Worm (Caenorhabditis elegans) whole organism, mixed stage, embryonic: ENCODE data around the gene F57C2.4.

Experiments used
- M03D4.4 ChIP-seq: sonication (generic microtip); optimal IDR thresholded peaks from 2 replicates; lab custom pipeline; 2017; ENCODE audit warnings: mild to moderate bottlenecking, missing genetic modification characterization, missing compliant biosample characterization
- blmp-1 ChIP-seq: fragments of 150-350 bp; optimal IDR thresholded peaks from 2 replicates; lab custom pipeline; 2014; ENCODE audit warnings: missing biosample characterization, missing genetic modification characterization
- ceh-39 ChIP-seq: fragments of 150-350 bp; optimal IDR thresholded peaks from 2 replicates; lab custom pipeline; 2014; ENCODE audit warnings: missing biosample characterization, missing genetic modification characterization
- ceh-43 ChIP-seq: fragments of 200-800 bp; sonication (Bioruptor generic); optimal IDR thresholded peaks from 2 replicates; lab custom pipeline; 2018; ENCODE audit warnings: mild to moderate bottlenecking, missing genetic modification characterization, moderate library complexity, missing compliant biosample characterization
- ceh-83 ChIP-seq: fragments of 200-800 bp; sonication (Bioruptor generic); optimal IDR thresholded peaks from 2 replicates; lab custom pipeline; 2018; ENCODE audit warnings: mild to moderate bottlenecking, missing genetic modification characterization, missing compliant biosample characterization
- ces-1 ChIP-seq: fragments of 150-350 bp; optimal IDR thresholded peaks from 2 replicates; lab custom pipeline; 2014; ENCODE audit warnings: missing biosample characterization, missing genetic modification reagents, missing genetic modification characterization
- cnd-1 ChIP-seq: fragments of 200-800 bp; sonication (Bioruptor generic); optimal IDR thresholded peaks from 2 replicates; lab custom pipeline; 2018; ENCODE audit warnings: mild to moderate bottlenecking, missing genetic modification characterization, missing compliant biosample characterization
- drap-1 ChIP-seq: fragments of 200-800 bp; sonication (Bioruptor generic); optimal IDR thresholded peaks from 3 replicates; lab custom pipeline; 2018; ENCODE audit warnings: mild to moderate bottlenecking, missing genetic modification characterization, missing compliant biosample characterization
- elt-1 ChIP-seq: sonication (generic microtip); optimal IDR thresholded peaks from 2 replicates; lab custom pipeline; 2017; ENCODE audit warnings: missing genetic modification characterization, mild to moderate bottlenecking, missing compliant biosample characterization, antibody characterized with exemption, moderate library complexity, borderline replicate concordance; ENCODE audit not compliant: insufficient read depth
- elt-3 ChIP-seq: fragments of 150-350 bp; optimal IDR thresholded peaks from 2 replicates; lab custom pipeline; 2014; ENCODE audit warnings: missing biosample characterization, missing genetic modification characterization
- flh-1 ChIP-seq: fragments of 200-800 bp; sonication (Bioruptor generic); optimal IDR thresholded peaks from 2 replicates; lab custom pipeline; 2018; ENCODE audit warnings: mild to moderate bottlenecking, missing genetic modification characterization, moderate library complexity, missing compliant biosample characterization
- hlh-1 ChIP-seq: fragments of 150-350 bp; optimal IDR thresholded peaks from 2 replicates; lab custom pipeline; 2014; ENCODE audit warnings: missing biosample characterization, missing genetic modification reagents, missing genetic modification characterization
- lin-13 ChIP-seq: fragments of 150-350 bp; optimal IDR thresholded peaks from 2 replicates; lab custom pipeline; 2014; ENCODE audit warnings: missing biosample characterization, missing genetic modification characterization
- lin-32 ChIP-seq: fragments of 200-800 bp; sonication (Bioruptor generic); optimal IDR thresholded peaks from 2 replicates; lab custom pipeline; 2018; ENCODE audit warnings: mild to moderate bottlenecking, missing genetic modification characterization, missing compliant biosample characterization
- lsy-2 ChIP-seq: fragments of 150-350 bp; optimal IDR thresholded peaks from 2 replicates; lab custom pipeline; 2014; ENCODE audit warnings: missing biosample characterization, missing genetic modification characterization
- mab-5 ChIP-seq: fragments of 150-350 bp; optimal IDR thresholded peaks from 2 replicates; lab custom pipeline; 2014; ENCODE audit warnings: missing biosample characterization, missing genetic modification characterization
- mep-1 ChIP-seq: fragments of 150-350 bp; optimal IDR thresholded peaks from 2 replicates; lab custom pipeline; 2017; ENCODE audit warnings: missing biosample characterization, missing genetic modification reagents, missing genetic modification characterization, inconsistent platforms
- mls-2 ChIP-seq: sonication (generic microtip); optimal IDR thresholded peaks from 2 replicates; lab custom pipeline; 2016; ENCODE audit warnings: mild to moderate bottlenecking, missing genetic modification characterization, moderate library complexity, missing compliant biosample characterization
- nhr-12 ChIP-seq: fragments of 150-350 bp; optimal IDR thresholded peaks from 2 replicates; lab custom pipeline; 2014; ENCODE audit warnings: missing biosample characterization, missing genetic modification characterization
- nhr-2 ChIP-seq: fragments of 150-350 bp; optimal IDR thresholded peaks from 2 replicates; lab custom pipeline; 2014; ENCODE audit warnings: missing biosample characterization, missing genetic modification characterization
- nhr-237 ChIP-seq: fragments of 150-350 bp; optimal IDR thresholded peaks from 2 replicates; lab custom pipeline; 2014; ENCODE audit warnings: missing biosample characterization, missing genetic modification characterization
- nhr-28 ChIP-seq: fragments of 150-350 bp; optimal IDR thresholded peaks from 2 replicates; lab custom pipeline; 2014; ENCODE audit warnings: missing biosample characterization, missing genetic modification characterization
- pha-4 ChIP-seq: fragments of 150-350 bp; optimal IDR thresholded peaks from 2 replicates; lab custom pipeline; 2018; ENCODE audit warnings: missing biosample characterization, missing genetic modification reagents, missing genetic modification characterization
- sem-2 ChIP-seq: fragments of 200-800 bp; sonication (Bioruptor generic); optimal IDR thresholded peaks from 2 replicates; lab custom pipeline; 2018; ENCODE audit warnings: mild to moderate bottlenecking, missing genetic modification characterization, missing compliant biosample characterization
- snpc-4 ChIP-seq: fragments of 150-350 bp; optimal IDR thresholded peaks from 2 replicates; lab custom pipeline; 2014; ENCODE audit warnings: missing biosample characterization, missing genetic modification characterization
- sptf-1 ChIP-seq: sonication (generic microtip); optimal IDR thresholded peaks from 2 replicates; lab custom pipeline; 2017; ENCODE audit warnings: mild to moderate bottlenecking, missing genetic modification characterization, moderate library complexity, missing compliant biosample characterization
- tbx-8 ChIP-seq: fragments of 200-800 bp; sonication (Bioruptor generic); optimal IDR thresholded peaks from 2 replicates; lab custom pipeline; 2018; ENCODE audit warnings: mild to moderate bottlenecking, missing genetic modification characterization, moderate library complexity, missing compliant biosample characterization
- unc-120 ChIP-seq: sonication (generic microtip); optimal IDR thresholded peaks from 2 replicates; lab custom pipeline; 2017; ENCODE audit warnings: missing genetic modification characterization, missing compliant biosample characterization; ENCODE audit not compliant: poor library complexity, severe bottlenecking
- unc-62 ChIP-seq: fragments of 150-350 bp; optimal IDR thresholded peaks from 2 replicates; lab custom pipeline; 2014; ENCODE audit warnings: missing biosample characterization, missing genetic modification reagents, missing genetic modification characterization
- zip-8 ChIP-seq: fragments of 150-350 bp; optimal IDR thresholded peaks from 2 replicates; lab custom pipeline; 2014; ENCODE audit warnings: missing biosample characterization, missing genetic modification characterization
- ztf-11 ChIP-seq: fragments of 150-350 bp; optimal IDR thresholded peaks from 2 replicates; lab custom pipeline; 2014; ENCODE audit warnings: missing biosample characterization, missing genetic modification characterization

The F57C2.4 gene

DNA sequence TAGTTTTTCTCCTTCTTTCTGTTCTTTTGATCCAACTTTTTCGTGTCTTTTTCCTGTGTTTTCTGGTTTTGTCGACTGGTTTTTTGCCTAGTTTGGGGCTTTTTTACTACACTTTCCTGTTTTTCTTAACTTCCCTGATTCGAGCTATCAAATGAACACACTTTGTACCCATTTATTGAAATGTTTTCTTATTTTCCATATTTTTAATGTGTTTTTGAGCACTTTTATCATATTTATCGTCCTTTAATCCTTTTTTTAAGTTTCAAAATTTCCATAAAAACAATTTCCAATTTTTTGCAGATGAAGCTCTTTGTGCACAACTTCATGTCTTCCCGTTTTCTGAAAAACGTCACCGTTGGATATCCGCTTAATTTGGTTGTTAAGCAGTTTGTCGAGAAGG is 8.9 kb downstream of the F57C2.4 start, which contains the start of gene C04H5.1:
Gene C04H5.1, plus strand, starts transcription at position 301 of the 400 bp plus-strand sequence.
- TF ChIP-seq unc-120 (tag; lab: Kevin White, UChicago) = no peak
- no peak for TF ChIP-seq elt-3 (tag; lab: Kevin White, UChicago)
- no peak for TF ChIP-seq flh-1 (GFP tag; lab: Kevin White, UChicago)
- no peak for TF ChIP-seq nhr-12 (tag; lab: Kevin White, UChicago)
- no peak for TF ChIP-seq lin-13 (tag; lab: Kevin White, UChicago)
- no peak for TF ChIP-seq tbx-8 (GFP tag; lab: Kevin White, UChicago)
- TF ChIP-seq pha-4 (tag; lab: Kevin White, UChicago) = no peak
- TF ChIP-seq mab-5 (tag; lab: Kevin White, UChicago) = no peak
- TF ChIP-seq sptf-1 (tag; lab: Kevin White, UChicago) = no peak
- TF ChIP-seq unc-62 (GFP tag; lab: Kevin White, UChicago) = no peak
- TF ChIP-seq drap-1 (GFP tag; lab: Kevin White, UChicago) = no peak
- TF ChIP-seq ceh-83 (GFP tag; lab: Kevin White, UChicago) = no peak
- no peak for TF ChIP-seq nhr-2 (tag; lab: Kevin White, UChicago)

DNA sequence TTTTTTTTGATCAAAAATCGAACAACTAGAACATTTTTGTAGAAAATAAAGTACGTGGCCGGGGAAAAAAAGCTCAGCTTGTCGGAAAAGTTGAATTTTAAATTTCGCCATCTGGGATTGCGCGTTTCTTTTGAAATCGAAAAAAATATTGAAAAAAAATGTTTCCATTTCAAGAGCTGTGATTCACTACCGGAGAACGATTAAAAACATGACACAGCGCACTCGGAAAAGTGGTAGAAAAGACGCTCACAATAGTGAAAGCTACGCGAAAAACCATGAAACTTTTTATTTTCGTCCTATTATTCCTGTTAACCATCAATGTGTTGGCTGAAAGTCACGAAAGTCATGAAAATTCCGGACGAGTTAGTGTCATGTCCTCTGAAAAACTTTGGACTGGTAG is 12.6 kb downstream of the F57C2.4 start, which contains the start of the genes clec-147 and C04H5.7:
Gene clec-147, minus strand, starts transcription at position 101 of the 400 bp plus-strand sequence.
Gene C04H5.7, plus strand, starts transcription at position 219 of the 400 bp plus-strand sequence.
- TF ChIP-seq sptf-1 (tag; lab: Kevin White, UChicago) (no peak), ceh-43 (GFP tag; lab: Kevin White, UChicago) (no peak), ces-1 (no peak), unc-120 (tag; lab: Kevin White, UChicago) (no peak), ceh-39 (tag; lab: Kevin White, UChicago) (no peak), nhr-2 (tag; lab: Kevin White, UChicago) (no peak), blmp-1 (tag; lab: Kevin White, UChicago) (no peak), elt-1 (tag; lab: Kevin White, UChicago) (no peak), M03D4.4 (no peak), nhr-12 (tag; lab: Kevin White, UChicago) (no peak), lin-13 (tag; lab: Kevin White, UChicago) (no peak), snpc-4 (tag; lab: Kevin White, UChicago) (no peak), pha-4 (tag; lab: Kevin White, UChicago) (no peak), mab-5 (tag; lab: Kevin White, UChicago) (no peak), mep-1 (tag; lab: Kevin White, UChicago) (no peak), lin-32 (no peak), nhr-28 (tag; lab: Kevin White, UChicago) (no peak), ceh-83 (GFP tag; lab: Kevin White, UChicago) (no peak)

DNA sequence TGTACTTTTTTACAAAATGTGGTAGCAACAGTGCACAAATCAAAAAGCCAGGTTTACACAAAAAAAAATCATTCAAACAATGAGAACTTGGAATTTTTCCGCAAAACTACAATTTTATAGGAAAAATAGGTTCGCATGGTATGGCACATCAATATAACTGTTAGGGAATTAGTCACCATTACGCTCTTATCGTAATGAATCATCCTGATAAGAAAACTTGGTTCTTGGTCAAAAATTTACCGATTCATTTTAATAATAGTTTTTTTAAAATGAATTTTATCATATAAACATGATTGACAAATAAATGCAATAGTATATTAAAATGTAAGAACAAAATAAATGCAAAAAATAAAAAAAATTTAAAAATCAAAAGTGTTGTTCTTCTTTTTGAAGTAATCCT is 15.4 kb downstream of the F57C2.4 start:
- TF ChIP-seq ztf-11 = no peak
- no peak for TF ChIP-seq elt-1 (tag; lab: Kevin White, UChicago)
- TF ChIP-seq ceh-83 (GFP tag; lab: Kevin White, UChicago) = no peak
- TF ChIP-seq flh-1 (GFP tag; lab: Kevin White, UChicago) = no peak
- TF ChIP-seq ceh-43 (GFP tag; lab: Kevin White, UChicago) = no peak
- no peak for TF ChIP-seq hlh-1 (tag; lab: Kevin White, UChicago)
- TF ChIP-seq zip-8 (tag; lab: Kevin White, UChicago) = no peak
- no peak for TF ChIP-seq nhr-237 (tag; lab: Kevin White, UChicago)
- no peak for TF ChIP-seq tbx-8 (GFP tag; lab: Kevin White, UChicago)
- TF ChIP-seq sem-2 (GFP tag; lab: Kevin White, UChicago) = no peak
- no peak for TF ChIP-seq blmp-1 (tag; lab: Kevin White, UChicago)
- no peak for TF ChIP-seq ceh-39 (tag; lab: Kevin White, UChicago)
- no peak for TF ChIP-seq lsy-2 (tag; lab: Kevin White, UChicago)
- no peak for TF ChIP-seq unc-62 (GFP tag; lab: Kevin White, UChicago)
- no peak for TF ChIP-seq lin-32
- TF ChIP-seq, all 35 proteins: peak for 0

DNA sequence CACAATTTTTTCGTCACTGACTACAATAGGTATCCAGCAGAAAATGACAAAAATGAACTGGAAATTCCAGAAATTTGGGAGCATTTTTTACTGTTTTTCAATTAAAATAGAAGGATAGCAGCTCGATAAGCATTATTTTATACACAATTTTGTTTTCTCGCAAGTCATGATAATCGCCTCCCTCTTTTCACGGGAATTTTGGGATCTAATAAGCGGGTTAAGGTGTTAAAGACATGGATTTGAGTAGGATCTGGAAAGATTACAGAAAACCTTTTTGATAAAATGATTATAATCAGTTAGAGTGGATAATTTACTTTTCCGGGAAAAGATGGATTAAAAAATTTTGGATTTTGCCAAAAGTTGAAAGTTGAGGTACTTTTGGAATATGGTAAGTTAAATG is 23.6 kb downstream of the F57C2.4 start, which contains the start of gene gcy-29:
Gene gcy-29, minus strand, starts transcription at position 101 of the 400 bp plus-strand sequence.
- TF ChIP-seq cnd-1 (tag; lab: Kevin White, UChicago) (no peak), zip-8 (tag; lab: Kevin White, UChicago) (no peak), lin-32 (no peak), pha-4 (tag; lab: Kevin White, UChicago) (no peak), nhr-28 (tag; lab: Kevin White, UChicago) (no peak), ces-1 (no peak), mls-2 (no peak)
